Worm (Caenorhabditis elegans) whole organism, L3 larva: Measurements from ENCODE around the gene Y54G11A.14.
"Not testable (repeated sequence)": the region's sequence is repeated elsewhere in the genome, so short reads cannot be mapped to it uniquely, and the experiment has no call there.

Experiments used
- R02D3.7 ChIP-seq: fragments of 150-350 bp; optimal IDR thresholded peaks from 2 replicates; lab custom pipeline; 2014; ENCODE audit warnings: missing biosample characterization, missing genetic modification characterization
- aly-2 ChIP-seq: fragments of 150-350 bp; optimal IDR thresholded peaks from 2 replicates; lab custom pipeline; 2014; ENCODE audit warnings: missing biosample characterization, missing genetic modification characterization
- ama-1 ChIP-seq: fragments of 150-350 bp; optimal IDR thresholded peaks from 2 replicates; lab custom pipeline; 2018
- ceh-16 ChIP-seq: sonication (generic microtip); optimal IDR thresholded peaks from 2 replicates; lab custom pipeline; 2017; ENCODE audit warnings: missing biosample characterization, missing genetic modification characterization
- ceh-28 ChIP-seq: fragments of 150-350 bp; optimal IDR thresholded peaks from 2 replicates; lab custom pipeline; 2014; ENCODE audit warnings: missing biosample characterization, missing genetic modification reagents, missing genetic modification characterization
- ceh-82 ChIP-seq: fragments of 150-350 bp; optimal IDR thresholded peaks from 2 replicates; lab custom pipeline; 2014; ENCODE audit warnings: missing biosample characterization, missing genetic modification characterization
- ceh-9 ChIP-seq: sonication (generic microtip); optimal IDR thresholded peaks from 2 replicates; lab custom pipeline; 2018; ENCODE audit warnings: missing biosample characterization, missing genetic modification characterization
- daf-12 ChIP-seq: fragments of 150-350 bp; optimal IDR thresholded peaks from 2 replicates; lab custom pipeline; 2014; ENCODE audit warnings: missing biosample characterization, missing genetic modification reagents, missing genetic modification characterization
- egl-5 ChIP-seq: fragments of 150-350 bp; optimal IDR thresholded peaks from 2 replicates; lab custom pipeline; 2017; ENCODE audit warnings: missing biosample characterization, missing genetic modification reagents, missing genetic modification characterization, inconsistent platforms
- elt-1 ChIP-seq: fragments of 150-350 bp; optimal IDR thresholded peaks from 2 replicates; lab custom pipeline; 2014; ENCODE audit warnings: missing biosample characterization, missing genetic modification characterization
- elt-2 ChIP-seq: sonication (generic microtip); optimal IDR thresholded peaks from 2 replicates; lab custom pipeline; 2016; ENCODE audit warnings: missing genetic modification reagents, mild to moderate bottlenecking, missing genetic modification characterization, missing compliant biosample characterization
- elt-3 ChIP-seq, 3 experiments: fragments of 150-350 bp in 1 of 3; sonication (generic microtip) in 2 of 3; optimal IDR thresholded peaks; 2 replicates in 2 of 3; 4 replicates in 1 of 3; lab custom pipeline; 2014 to 2017; ENCODE audit warnings: missing biosample characterization in 3 of 3, missing genetic modification characterization in 3 of 3
- eor-1 ChIP-seq, 2 experiments: fragments of 150-350 bp; optimal IDR thresholded peaks; 2 replicates each; lab custom pipeline; 2014 to 2018; ENCODE audit warnings: missing biosample characterization in 2 of 2, missing genetic modification characterization in 2 of 2
- fkh-10 ChIP-seq: sonication (generic microtip); optimal IDR thresholded peaks from 2 replicates; lab custom pipeline; 2017; ENCODE audit warnings: missing biosample characterization, missing genetic modification reagents, missing genetic modification characterization
- fos-1 ChIP-seq: fragments of 150-350 bp; optimal IDR thresholded peaks from 2 replicates; lab custom pipeline; 2014; ENCODE audit warnings: missing biosample characterization, missing genetic modification characterization
- jun-1 ChIP-seq: fragments of 150-350 bp; optimal IDR thresholded peaks from 2 replicates; lab custom pipeline; 2014; ENCODE audit warnings: missing biosample characterization, missing genetic modification reagents, missing genetic modification characterization
- lin-15B ChIP-seq: fragments of 150-350 bp; optimal IDR thresholded peaks from 2 replicates; lab custom pipeline; 2014; ENCODE audit warnings: missing biosample characterization, missing genetic modification characterization
- lsy-12 ChIP-seq: sonication (generic microtip); optimal IDR thresholded peaks from 2 replicates; lab custom pipeline; 2016; ENCODE audit warnings: mild to moderate bottlenecking, missing genetic modification characterization, missing compliant biosample characterization
- mdl-1 ChIP-seq: fragments of 150-350 bp; optimal IDR thresholded peaks from 2 replicates; lab custom pipeline; 2014; ENCODE audit warnings: missing biosample characterization, missing genetic modification characterization
- nfya-1 ChIP-seq: sonication (generic microtip); optimal IDR thresholded peaks from 2 replicates; lab custom pipeline; 2017; ENCODE audit warnings: missing genetic modification characterization, mild to moderate bottlenecking, missing compliant biosample characterization, antibody characterized with exemption, moderate library complexity; ENCODE audit not compliant: insufficient read depth
- nhr-11 ChIP-seq: fragments of 150-350 bp; optimal IDR thresholded peaks from 2 replicates; lab custom pipeline; 2014; ENCODE audit warnings: missing biosample characterization, missing genetic modification characterization
- nhr-23 ChIP-seq: fragments of 150-350 bp; optimal IDR thresholded peaks from 2 replicates; lab custom pipeline; 2014; ENCODE audit warnings: missing biosample characterization, missing genetic modification reagents, missing genetic modification characterization
- nhr-25 ChIP-seq: sonication (generic microtip); optimal IDR thresholded peaks from 2 replicates; lab custom pipeline; 2017; ENCODE audit warnings: missing biosample characterization, missing genetic modification characterization
- nhr-28 ChIP-seq: fragments of 150-350 bp; optimal IDR thresholded peaks from 2 replicates; lab custom pipeline; 2014; ENCODE audit warnings: missing biosample characterization, missing genetic modification characterization
- nhr-43 ChIP-seq: sonication (generic microtip); optimal IDR thresholded peaks from 2 replicates; lab custom pipeline; 2016; ENCODE audit warnings: mild to moderate bottlenecking, missing genetic modification characterization, missing compliant biosample characterization; ENCODE audit not compliant: poor library complexity, severe bottlenecking
- nhr-77 ChIP-seq: fragments of 150-350 bp; optimal IDR thresholded peaks from 2 replicates; lab custom pipeline; 2014; ENCODE audit warnings: missing biosample characterization, missing genetic modification characterization
- pha-4 ChIP-seq: fragments of 150-350 bp; optimal IDR thresholded peaks from 2 replicates; lab custom pipeline; 2014; ENCODE audit warnings: missing biosample characterization, missing genetic modification reagents, missing genetic modification characterization
- pqm-1 ChIP-seq: fragments of 150-350 bp; optimal IDR thresholded peaks from 2 replicates; lab custom pipeline; 2017; ENCODE audit warnings: missing biosample characterization, missing genetic modification characterization, inconsistent platforms
- skn-1 ChIP-seq: fragments of 150-350 bp; optimal IDR thresholded peaks from 2 replicates; lab custom pipeline; 2014; ENCODE audit warnings: missing biosample characterization, missing genetic modification characterization
- tbx-2 ChIP-seq: sonication (generic microtip); optimal IDR thresholded peaks from 2 replicates; lab custom pipeline; 2016; ENCODE audit warnings: mild to moderate bottlenecking, missing genetic modification characterization, missing compliant biosample characterization
- unc-62 ChIP-seq: fragments of 150-350 bp; sonication (generic microtip); optimal IDR thresholded peaks from 4 replicates; lab custom pipeline; 2014; ENCODE audit warnings: missing biosample characterization, missing genetic modification reagents, missing genetic modification characterization
- zag-1 ChIP-seq: fragments of 150-350 bp; optimal IDR thresholded peaks from 2 replicates; lab custom pipeline; 2014; ENCODE audit warnings: missing biosample characterization, missing genetic modification characterization
- ztf-11 ChIP-seq: fragments of 150-350 bp; optimal IDR thresholded peaks from 2 replicates; lab custom pipeline; 2014; ENCODE audit warnings: missing biosample characterization, missing genetic modification characterization
- ztf-4 ChIP-seq: fragments of 150-350 bp; optimal IDR thresholded peaks from 2 replicates; lab custom pipeline; 2014; ENCODE audit warnings: missing biosample characterization, missing genetic modification characterization

The Y54G11A.14 gene

ce11 chrII:14311537-14311936 lies 6.4 kb upstream of the Y54G11A.14 start:
- TF ChIP-seq pqm-1 (tag; lab: Kevin White, UChicago): no peak
- peak; percentile 5 for TF ChIP-seq skn-1 (tag; lab: Kevin White, UChicago)
- TF ChIP-seq ztf-4: no peak
- TF ChIP-seq pha-4 (tag; lab: Kevin White, UChicago): peak; percentile 16
- no peak for TF ChIP-seq nfya-1 (tag; lab: Kevin White, UChicago)

ce11 chrII:14312182-14312581 lies 5.8 kb upstream of the Y54G11A.14 start:
- no peak for TF ChIP-seq ama-1 (lab: Kevin White, UChicago)
- no peak for TF ChIP-seq nhr-23 (tag; lab: Kevin White, UChicago)
- no peak for TF ChIP-seq ceh-82 (tag; lab: Kevin White, UChicago)
- TF ChIP-seq fos-1 (tag; lab: Kevin White, UChicago): no peak
- TF ChIP-seq nhr-11 (tag; lab: Kevin White, UChicago): no peak
- no peak for TF ChIP-seq unc-62 (GFP tag; lab: Kevin White, UChicago)
- no peak for TF ChIP-seq ceh-28 (tag; lab: Kevin White, UChicago)

- TF ChIP-seq eor-1 (tag; optimal IDR thresholded peaks at IDR 0.05; lab: Kevin White, UChicago) (no peak), daf-12 (tag; lab: Kevin White, UChicago) (no peak), R02D3.7 (no peak), ztf-11 (tag; lab: Kevin White, UChicago) (no peak), ceh-9 (tag; lab: Kevin White, UChicago) (no peak), ceh-16 (tag; lab: Kevin White, UChicago) (no peak), ceh-82 (tag; lab: Kevin White, UChicago) (no peak), elt-1 (tag; lab: Kevin White, UChicago) (no peak), lsy-12 (tag; lab: Kevin White, UChicago) (no peak), egl-5 (tag; lab: Kevin White, UChicago) (no peak), lin-15B (tag; lab: Kevin White, UChicago) (no peak), nhr-43 (no peak), zag-1 (tag; lab: Kevin White, UChicago) (no peak), mdl-1 (tag; lab: Kevin White, UChicago) (no peak), nhr-28 (tag; lab: Kevin White, UChicago) (no peak)
Measured at ce11 chrII:14319227-14319626, 1.3 kb downstream of the Y54G11A.14 start.

ce11 chrII:14321225-14321624 lies 3.3 kb downstream of the Y54G11A.14 start:
- TF ChIP-seq fkh-10 (GFP tag; lab: Kevin White, UChicago) (no peak), tbx-2 (tag; lab: Kevin White, UChicago) (no peak), lsy-12 (tag; lab: Kevin White, UChicago) (no peak), ceh-9 (tag; lab: Kevin White, UChicago) (no peak), unc-62 (GFP tag; lab: Kevin White, UChicago) (no peak), nhr-77 (no peak), ceh-28 (tag; lab: Kevin White, UChicago) (no peak), nhr-11 (tag; lab: Kevin White, UChicago) (no peak), nhr-25 (tag; lab: Kevin White, UChicago) (no peak), ztf-11 (tag; lab: Kevin White, UChicago) (no peak), nhr-28 (tag; lab: Kevin White, UChicago) (no peak), jun-1 (tag; lab: Kevin White, UChicago) (no peak), elt-3 (tag; optimal IDR thresholded peaks at IDR 0.05; lab: Kevin White, UChicago) (no peak), eor-1 (tag; optimal IDR thresholded peaks at IDR 0.05; lab: Kevin White, UChicago) (no peak), elt-2 (no peak), aly-2 (no peak), mdl-1 (tag; lab: Kevin White, UChicago) (no peak), pqm-1 (tag; lab: Kevin White, UChicago) (no peak), nhr-43 (no peak)

- not testable (repeated sequence) for TF ChIP-seq elt-1 (tag; lab: Kevin White, UChicago); ztf-4; skn-1 (tag; lab: Kevin White, UChicago)
Measured at ce11 chrII:14344166-14344565, 26.2 kb downstream of the Y54G11A.14 start, which contains the start of gene ddl-3. Gene ddl-3 (minus strand): TSS chrII:14344454.
